Worm (Caenorhabditis elegans): ENCODE data around the gene moma-1.

The moma-1 gene

DNA sequence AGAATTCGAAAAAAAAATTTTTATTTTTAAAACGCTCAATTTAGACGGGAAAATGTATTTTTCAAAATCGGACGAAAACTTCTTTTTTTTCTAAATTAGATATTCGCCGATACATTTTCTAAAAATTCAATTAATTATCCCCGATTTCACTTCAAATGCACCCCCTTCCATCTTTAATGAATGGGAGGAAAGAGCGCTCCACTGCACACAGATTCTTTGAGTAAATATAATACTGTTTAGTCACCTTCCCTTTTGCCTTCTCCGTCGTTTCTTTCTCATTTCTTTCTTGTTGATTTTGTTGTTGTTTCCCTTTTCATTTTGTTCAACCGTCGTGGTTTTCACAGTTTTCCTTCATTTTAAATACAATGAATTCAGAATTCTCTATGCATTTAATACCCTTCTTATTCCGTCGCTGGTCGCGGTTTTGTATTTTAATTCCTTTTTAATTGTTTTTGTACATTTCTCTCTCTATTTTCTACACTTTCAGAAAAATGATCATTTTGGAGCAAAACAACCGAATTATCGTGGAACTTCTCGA, 9.7 kb upstream of the moma-1 start, which contains the start of gene arx-4:
Gene arx-4 (plus strand): TSS at position 488 of the 538 bp plus-strand sequence.
- no peak for TF ChIP-seq T22C8.4 (GFP tag; IDR thresholded peaks at IDR 0.05)
- no peak for TF ChIP-seq cog-1 (tag; optimal IDR thresholded peaks at IDR 0.05)
- TF ChIP-seq tab-1 (GFP tag; IDR thresholded peaks at IDR 0.05), result no peak
- no peak for TF ChIP-seq klf-2 (GFP tag; conservative IDR thresholded peaks at IDR 0.05)
- no peak for TF ChIP-seq flt-1 (GFP tag; IDR thresholded peaks at IDR 0.05)

DNA sequence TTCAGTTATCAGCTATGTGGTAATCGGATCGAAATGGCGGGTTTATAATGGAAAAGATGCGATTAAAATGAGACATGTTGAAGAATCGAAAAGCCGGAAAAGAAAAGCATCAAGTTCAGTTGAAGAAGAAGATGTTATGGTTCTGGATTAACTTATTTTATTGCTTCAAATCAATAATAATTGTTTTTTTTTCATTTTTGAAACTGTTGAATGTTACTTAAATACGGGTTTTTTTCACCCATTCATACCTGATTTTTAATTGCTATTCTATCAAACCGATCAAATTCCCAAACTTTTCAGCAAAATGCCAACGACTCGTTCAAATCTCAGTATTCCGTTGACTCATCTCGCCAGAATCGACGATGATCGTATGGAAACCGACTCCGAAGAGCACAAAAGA, 7.7 kb upstream of the moma-1 start, which contains the start of gene exos-4.2:
Gene exos-4.2 (plus strand): TSS at position 301 of the 400 bp plus-strand sequence.
- no peak for TF ChIP-seq ztf-23 (GFP tag; IDR thresholded peaks at IDR 0.05)
- no peak for TF ChIP-seq ref-1 (GFP tag; conservative IDR thresholded peaks at IDR 0.05)
- TF ChIP-seq klf-2 (GFP tag; conservative IDR thresholded peaks at IDR 0.05), result no peak
- TF ChIP-seq cog-1 (tag; optimal IDR thresholded peaks at IDR 0.05), result no peak
- no peak for TF ChIP-seq T22C8.4 (GFP tag; IDR thresholded peaks at IDR 0.05)
- no peak for TF ChIP-seq med-1 (GFP tag; optimal IDR thresholded peaks at IDR 0.05; ENCODE audit: insufficient read depth)
- TF ChIP-seq tab-1 (GFP tag; IDR thresholded peaks at IDR 0.05), result no peak
- TF ChIP-seq flt-1 (GFP tag; IDR thresholded peaks at IDR 0.05), result no peak
- no peak for TF ChIP-seq ztf-29 (GFP tag; IDR thresholded peaks at IDR 0.05)

ce11 chrIII:856908-857307, 4.7 kb upstream of the moma-1 start:
- TF ChIP-seq flt-1 (GFP tag; IDR thresholded peaks at IDR 0.05) (no peak), tab-1 (GFP tag; IDR thresholded peaks at IDR 0.05) (no peak), klf-2 (GFP tag; conservative IDR thresholded peaks at IDR 0.05) (no peak), ztf-23 (GFP tag; IDR thresholded peaks at IDR 0.05) (no peak), med-1 (GFP tag; optimal IDR thresholded peaks at IDR 0.05; ENCODE audit: insufficient read depth) (no peak), ztf-29 (GFP tag; IDR thresholded peaks at IDR 0.05) (no peak)

- TF ChIP-seq ztf-23 (GFP tag; IDR thresholded peaks at IDR 0.05) (no peak), T22C8.4 (GFP tag; IDR thresholded peaks at IDR 0.05) (no peak), klf-2 (GFP tag; conservative IDR thresholded peaks at IDR 0.05) (no peak), ref-1 (GFP tag; conservative IDR thresholded peaks at IDR 0.05) (no peak), cog-1 (tag; optimal IDR thresholded peaks at IDR 0.05) (no peak), ztf-29 (GFP tag; IDR thresholded peaks at IDR 0.05) (no peak), tab-1 (GFP tag; IDR thresholded peaks at IDR 0.05) (no peak), med-1 (GFP tag; optimal IDR thresholded peaks at IDR 0.05; ENCODE audit: insufficient read depth) (no peak)
Measured at ce11 chrIII:856260-856659, 4.1 kb upstream of the moma-1 start, which contains the start of gene K02F3.12. Gene K02F3.12 (plus strand): TSS chrIII:856560.

- TF ChIP-seq med-1 (GFP tag; optimal IDR thresholded peaks at IDR 0.05; ENCODE audit: insufficient read depth), result no peak
- TF ChIP-seq tab-1 (GFP tag; IDR thresholded peaks at IDR 0.05), result no peak
- TF ChIP-seq cog-1 (tag; optimal IDR thresholded peaks at IDR 0.05), result no peak
- TF ChIP-seq ref-1 (GFP tag; conservative IDR thresholded peaks at IDR 0.05), result no peak
- no peak for TF ChIP-seq ztf-29 (GFP tag; IDR thresholded peaks at IDR 0.05)
- TF ChIP-seq flt-1 (GFP tag; IDR thresholded peaks at IDR 0.05), result no peak
- TF ChIP-seq ztf-23 (GFP tag; IDR thresholded peaks at IDR 0.05), result no peak
Measured at ce11 chrIII:853859-854359, 1.7 kb upstream of the moma-1 start, which contains the start of the genes rnp-5 and tag-51. Gene rnp-5 (minus strand): TSS chrIII:853909. Gene tag-51 (plus strand): TSS chrIII:854221.

ce11 chrIII:853414-853813, 1.2 kb upstream of the moma-1 start:
- no peak for TF ChIP-seq klf-2 (GFP tag; conservative IDR thresholded peaks at IDR 0.05)
- TF ChIP-seq ref-1 (GFP tag; conservative IDR thresholded peaks at IDR 0.05), result no peak

DNA sequence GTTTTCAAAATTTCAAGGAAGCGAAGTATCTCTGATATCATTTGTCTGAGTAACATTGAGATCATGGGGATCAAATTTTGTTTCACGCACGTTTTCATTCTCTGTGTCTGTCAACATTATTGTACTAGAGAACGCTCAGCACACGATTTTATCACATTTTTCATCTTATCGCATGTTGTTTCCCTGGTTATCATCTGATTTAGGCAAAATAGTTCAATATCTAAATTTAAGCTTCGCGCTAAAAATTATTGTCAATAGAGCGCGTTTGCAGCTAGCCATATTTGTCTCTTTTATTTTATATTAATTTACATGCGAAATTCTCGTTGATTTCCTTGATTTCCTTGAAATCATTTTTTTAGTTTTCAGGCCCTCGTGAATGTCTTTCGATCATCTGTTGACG, 6.7 kb downstream of the moma-1 start, which contains the start of gene K02F3.2:
Gene K02F3.2 (plus strand): TSS at position 357 of the 400 bp plus-strand sequence.
- TF ChIP-seq flt-1 (GFP tag; IDR thresholded peaks at IDR 0.05) (no peak), ztf-29 (GFP tag; IDR thresholded peaks at IDR 0.05) (no peak), T22C8.4 (GFP tag; IDR thresholded peaks at IDR 0.05) (no peak), med-1 (GFP tag; optimal IDR thresholded peaks at IDR 0.05; ENCODE audit: insufficient read depth) (no peak), klf-2 (GFP tag; conservative IDR thresholded peaks at IDR 0.05) (no peak), cog-1 (tag; optimal IDR thresholded peaks at IDR 0.05) (no peak), tab-1 (GFP tag; IDR thresholded peaks at IDR 0.05) (no peak), ref-1 (GFP tag; conservative IDR thresholded peaks at IDR 0.05) (no peak), ztf-23 (GFP tag; IDR thresholded peaks at IDR 0.05) (no peak)

- TF ChIP-seq T22C8.4 (GFP tag; IDR thresholded peaks at IDR 0.05), result no peak
- no peak for TF ChIP-seq ztf-29 (GFP tag; IDR thresholded peaks at IDR 0.05)
- no peak for TF ChIP-seq cog-1 (tag; optimal IDR thresholded peaks at IDR 0.05)
- TF ChIP-seq med-1 (GFP tag; optimal IDR thresholded peaks at IDR 0.05; ENCODE audit: insufficient read depth), result no peak
- no peak for TF ChIP-seq ref-1 (GFP tag; conservative IDR thresholded peaks at IDR 0.05)
- TF ChIP-seq klf-2 (GFP tag; conservative IDR thresholded peaks at IDR 0.05), result no peak
- no peak for TF ChIP-seq ztf-23 (GFP tag; IDR thresholded peaks at IDR 0.05)
Measured at ce11 chrIII:844577-844976, 7.6 kb downstream of the moma-1 start.

- TF ChIP-seq cog-1 (tag; optimal IDR thresholded peaks at IDR 0.05), result no peak
- TF ChIP-seq flt-1 (GFP tag; IDR thresholded peaks at IDR 0.05), result no peak
- TF ChIP-seq tab-1 (GFP tag; IDR thresholded peaks at IDR 0.05), result no peak
- no peak for TF ChIP-seq ref-1 (GFP tag; conservative IDR thresholded peaks at IDR 0.05)
- TF ChIP-seq med-1 (GFP tag; optimal IDR thresholded peaks at IDR 0.05; ENCODE audit: insufficient read depth), result no peak
- TF ChIP-seq klf-2 (GFP tag; conservative IDR thresholded peaks at IDR 0.05), result no peak
- TF ChIP-seq ztf-29 (GFP tag; IDR thresholded peaks at IDR 0.05), result no peak
- no peak for TF ChIP-seq T22C8.4 (GFP tag; IDR thresholded peaks at IDR 0.05)
- no peak for TF ChIP-seq ztf-23 (GFP tag; IDR thresholded peaks at IDR 0.05)
Measured at ce11 chrIII:843999-844398, 8.2 kb downstream of the moma-1 start.

DNA sequence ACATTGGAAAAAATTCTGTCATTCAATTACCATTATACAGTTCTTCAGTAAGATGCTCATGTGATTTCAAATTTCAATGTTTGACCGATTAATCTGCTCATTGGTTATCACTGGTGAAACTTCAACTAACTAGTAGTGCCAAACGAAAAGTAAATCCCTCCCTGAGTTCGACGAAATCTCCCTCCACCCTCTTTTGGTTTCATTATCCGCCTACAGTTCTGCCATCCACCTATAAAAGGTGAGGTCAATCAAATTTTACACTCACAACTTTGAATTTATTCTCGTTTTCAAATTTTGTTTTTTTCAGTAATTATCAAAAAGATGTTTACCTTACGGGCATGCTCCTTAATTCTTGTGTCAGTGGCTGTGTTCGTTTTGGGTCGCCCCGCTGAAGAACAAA, 9.6 kb downstream of the moma-1 start, which contains the start of gene far-8:
Gene far-8 (plus strand): TSS at position 301 of the 400 bp plus-strand sequence.
- TF ChIP-seq ref-1 (GFP tag; conservative IDR thresholded peaks at IDR 0.05) (no peak), klf-2 (GFP tag; conservative IDR thresholded peaks at IDR 0.05) (no peak), cog-1 (tag; optimal IDR thresholded peaks at IDR 0.05) (no peak)

All from whole organism, midembryonic.